Worm (Caenorhabditis elegans) whole organism, L3 larva: ENCODE results near the gene igeg-1.

Experiments used
- ZK546.5 ChIP-seq: sonication (generic microtip); optimal IDR thresholded peaks from 2 replicates; lab custom pipeline; 2017; ENCODE audit warnings: missing biosample characterization, missing genetic modification characterization
- ceh-28 ChIP-seq: fragments of 150-350 bp; optimal IDR thresholded peaks from 2 replicates; lab custom pipeline; 2014; ENCODE audit warnings: missing biosample characterization, missing genetic modification reagents, missing genetic modification characterization
- egl-27 ChIP-seq: sonication (generic microtip); optimal IDR thresholded peaks from 4 replicates; lab custom pipeline; 2017; ENCODE audit warnings: missing biosample characterization, missing genetic modification reagents, missing genetic modification characterization
- elt-1 ChIP-seq: fragments of 150-350 bp; optimal IDR thresholded peaks from 2 replicates; lab custom pipeline; 2014; ENCODE audit warnings: missing biosample characterization, missing genetic modification characterization
- elt-3 ChIP-seq, 3 experiments: fragments of 150-350 bp in 1 of 3; sonication (generic microtip) in 2 of 3; optimal IDR thresholded peaks; 2 replicates in 2 of 3; 4 replicates in 1 of 3; lab custom pipeline; 2014 to 2017; ENCODE audit warnings: missing biosample characterization in 3 of 3, missing genetic modification characterization in 3 of 3
- mdl-1 ChIP-seq: fragments of 150-350 bp; optimal IDR thresholded peaks from 2 replicates; lab custom pipeline; 2014; ENCODE audit warnings: missing biosample characterization, missing genetic modification characterization
- nfya-1 ChIP-seq: sonication (generic microtip); optimal IDR thresholded peaks from 2 replicates; lab custom pipeline; 2017; ENCODE audit warnings: missing genetic modification characterization, mild to moderate bottlenecking, missing compliant biosample characterization, antibody characterized with exemption, moderate library complexity; ENCODE audit not compliant: insufficient read depth
- nhr-237 ChIP-seq: fragments of 150-350 bp; optimal IDR thresholded peaks from 2 replicates; lab custom pipeline; 2014; ENCODE audit warnings: missing biosample characterization, missing genetic modification characterization
- nhr-76 ChIP-seq: fragments of 150-350 bp; sonication (generic microtip); optimal IDR thresholded peaks from 5 replicates; lab custom pipeline; 2014; ENCODE audit warnings: missing biosample characterization, missing genetic modification characterization
- nhr-77 ChIP-seq: fragments of 150-350 bp; optimal IDR thresholded peaks from 2 replicates; lab custom pipeline; 2014; ENCODE audit warnings: missing biosample characterization, missing genetic modification characterization

- TF ChIP-seq mdl-1 (tag; lab: Kevin White, UChicago) (no peak), ZK546.5 (tag; lab: Kevin White, UChicago) (no peak), elt-3 (tag; optimal IDR thresholded peaks at IDR 0.05; lab: Kevin White, UChicago) (no peak), nhr-237 (no peak), nhr-76 (no peak), elt-1 (no peak), egl-27 (tag; lab: Kevin White, UChicago) (no peak), nhr-77 (no peak), nfya-1 (tag; lab: Kevin White, UChicago) (no peak), ceh-28 (no peak)
Measured at ce11 chrIV:4564541-4564940, 2.1 kb downstream of the igeg-1 start.
